Worm (Caenorhabditis elegans): ENCODE data around the gene trim-21.

trim-21 gene

DNA sequence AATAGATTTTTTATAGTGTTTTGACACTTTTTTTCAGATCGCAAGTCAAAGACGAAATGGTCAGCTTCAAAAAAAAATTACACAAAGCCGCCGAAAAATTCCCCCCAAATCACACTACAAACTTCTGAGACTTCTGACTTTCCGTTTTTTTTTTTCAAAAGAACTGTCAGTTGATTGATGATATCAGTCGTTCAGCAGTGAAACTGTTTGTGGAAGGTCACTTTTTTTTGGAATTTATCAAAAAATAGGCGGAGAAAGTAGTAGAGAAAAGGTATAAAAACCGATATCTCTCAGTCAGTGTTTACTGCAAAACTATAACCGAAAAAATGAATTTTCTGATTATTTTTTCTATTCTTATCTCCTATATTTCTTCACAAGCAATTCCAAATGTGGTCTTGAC lies 40.4 kb upstream of the trim-21 start, which contains the start of gene F43C11.3:
TSS of gene F43C11.3 (plus strand) at position 301 of the 400 bp plus-strand sequence.
- TF ChIP-seq ztf-16 (tag; optimal IDR thresholded peaks at IDR 0.05) (no peak), K09A11.1 (tag; optimal IDR thresholded peaks at IDR 0.05; ENCODE audit: insufficient read depth) (no peak), odd-2 (tag; optimal IDR thresholded peaks at IDR 0.05) (no peak), nhr-232 (tag; optimal IDR thresholded peaks at IDR 0.05) (no peak), unc-42 (tag; optimal IDR thresholded peaks at IDR 0.05) (no peak), eyg-1 (tag; optimal IDR thresholded peaks at IDR 0.05) (no peak), fax-1 (tag; optimal IDR thresholded peaks at IDR 0.05) (no peak), tbx-7 (tag; optimal IDR thresholded peaks at IDR 0.05) (no peak), hlh-6 (tag; optimal IDR thresholded peaks at IDR 0.05) (no peak), ceh-48 (tag; optimal IDR thresholded peaks at IDR 0.05) (no peak), lim-6 (tag; optimal IDR thresholded peaks at IDR 0.05) (no peak)

ce11 chrII:2352546-2352945 lies 39.9 kb upstream of the trim-21 start, which contains the start of gene F43C11.10:
F43C11.10 (minus strand) TSS chrII:2352646.
- TF ChIP-seq madf-2 (tag; optimal IDR thresholded peaks at IDR 0.05) (no peak), zip-5 (tag; optimal IDR thresholded peaks at IDR 0.05) (no peak), elt-2 (tag; optimal IDR thresholded peaks at IDR 0.05) (no peak), ztf-16 (tag; optimal IDR thresholded peaks at IDR 0.05) (no peak), lim-6 (tag; optimal IDR thresholded peaks at IDR 0.05) (no peak), fkh-6 (tag; optimal IDR thresholded peaks at IDR 0.05) (no peak), C08G9.2 (tag; optimal IDR thresholded peaks at IDR 0.05) (no peak), pha-4 (tag; optimal IDR thresholded peaks at IDR 0.05) (no peak), F13H6.1 (tag; optimal IDR thresholded peaks at IDR 0.05) (no peak), unc-42 (tag; optimal IDR thresholded peaks at IDR 0.05) (no peak), npax-4 (tag; optimal IDR thresholded peaks at IDR 0.05) (no peak), hlh-15 (tag; optimal IDR thresholded peaks at IDR 0.05) (no peak), tbx-7 (tag; optimal IDR thresholded peaks at IDR 0.05) (no peak), sox-4 (tag; optimal IDR thresholded peaks at IDR 0.05) (no peak)

- TF ChIP-seq syd-9 (tag; optimal IDR thresholded peaks at IDR 0.05) (no peak), ama-1 (optimal IDR thresholded peaks at IDR 0.05) (no peak), elt-4 (tag; optimal IDR thresholded peaks at IDR 0.05) (no peak), pat-9 (tag; optimal IDR thresholded peaks at IDR 0.05) (no peak), K09A11.1 (tag; optimal IDR thresholded peaks at IDR 0.05; ENCODE audit: insufficient read depth) (no peak), rnt-1 (tag; optimal IDR thresholded peaks at IDR 0.05) (no peak), lin-11 (tag; optimal IDR thresholded peaks at IDR 0.05) (no peak), ceh-18 (tag; optimal IDR thresholded peaks at IDR 0.05) (no peak), fkh-10 (GFP tag; optimal IDR thresholded peaks at IDR 0.05) (no peak), ceh-9 (tag; optimal IDR thresholded peaks at IDR 0.05) (no peak), ahr-1 (tag; optimal IDR thresholded peaks at IDR 0.05) (no peak), odd-2 (tag; optimal IDR thresholded peaks at IDR 0.05) (no peak), tbx-2 (tag; optimal IDR thresholded peaks at IDR 0.05) (no peak), ref-2 (tag; optimal IDR thresholded peaks at IDR 0.05) (no peak), ceh-14 (tag; optimal IDR thresholded peaks at IDR 0.05) (no peak), ceh-45 (GFP tag; IDR thresholded peaks at IDR 0.05) (no peak)
Observed at ce11 chrII:2346672-2347071, 34.0 kb upstream of the trim-21 start, which contains the start of gene F43C11.4. F43C11.4 (plus strand) TSS chrII:2346972.

DNA sequence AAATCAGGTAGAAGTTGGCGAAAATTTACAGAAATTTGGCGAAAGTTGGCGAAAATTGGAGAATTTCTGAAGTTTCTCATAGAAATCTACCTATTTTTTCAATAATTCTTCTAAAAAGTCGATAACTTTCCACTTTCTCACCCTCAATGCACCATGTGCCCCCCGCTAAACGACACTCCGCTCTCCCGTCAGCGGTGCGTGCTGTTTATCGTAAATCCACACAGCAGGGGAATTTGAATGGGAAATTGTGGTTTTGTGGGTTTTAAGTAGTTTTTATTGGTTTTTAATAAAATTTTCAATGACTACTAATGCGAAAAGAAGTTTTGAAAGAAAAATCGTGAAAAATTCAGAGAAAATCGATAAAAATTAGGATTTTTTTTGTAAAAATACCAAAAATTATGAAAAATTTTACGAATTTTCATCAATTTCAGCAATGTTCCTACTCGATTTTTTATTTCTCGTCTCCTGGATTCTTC lies 29.4 kb upstream of the trim-21 start, which contains the start of gene F43C11.6:
TSS of gene F43C11.6 (plus strand) at position 426 of the 476 bp plus-strand sequence.
- TF ChIP-seq sox-4 (tag; optimal IDR thresholded peaks at IDR 0.05) (no peak), ceh-31 (tag; optimal IDR thresholded peaks at IDR 0.05) (peak; percentile 12), ceh-48 (tag; optimal IDR thresholded peaks at IDR 0.05) (peak; percentile 20), rnt-1 (tag; optimal IDR thresholded peaks at IDR 0.05) (peak; percentile 28)

ce11 chrII:2341515-2341914 lies 28.9 kb upstream of the trim-21 start, which contains the start of gene enri-1:
enri-1 (minus strand) TSS chrII:2341615.
- TF ChIP-seq ets-4 (tag; optimal IDR thresholded peaks at IDR 0.05), result no peak

Measured in whole organism, late embryonic.